Fruit fly (Drosophila melanogaster): ENCODE data around the gene ZC3H3.

The ZC3H3 gene

DNA sequence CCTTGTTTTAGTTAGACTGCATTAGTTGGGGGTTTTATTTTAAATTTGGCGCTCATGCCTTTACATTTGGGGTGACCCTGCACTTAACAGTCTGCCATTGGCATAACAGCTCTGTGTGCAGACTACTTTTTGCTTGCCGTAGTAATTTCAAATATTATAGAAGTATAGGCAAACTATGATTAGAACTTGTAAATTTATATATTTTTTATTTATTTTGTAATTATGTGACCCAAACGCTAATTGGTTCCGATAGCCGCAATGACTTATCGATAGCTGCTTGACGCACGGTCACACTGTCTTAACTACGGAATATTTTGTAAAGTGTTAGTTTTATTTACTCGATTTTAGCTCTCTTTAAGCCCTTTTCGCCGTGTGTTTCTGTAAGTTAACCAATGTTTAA, 35.1 kb upstream of the ZC3H3 start, which contains the start of gene rhea:
Gene rhea, plus strand, starts transcription at position 292 of the 400 bp plus-strand sequence.
- no peak for TF ChIP-seq pnt (GFP tag; optimal IDR thresholded peaks at IDR 0.05)
- TF ChIP-seq Gug (GFP tag; IDR thresholded peaks at IDR 0.05), result no peak
- no peak for TF ChIP-seq da (GFP tag; optimal IDR thresholded peaks at IDR 0.05)
- TF ChIP-seq cato (GFP tag; optimal IDR thresholded peaks at IDR 0.05; ENCODE audit: borderline replicate concordance), result no peak
- TF ChIP-seq abd-A (tag; optimal IDR thresholded peaks at IDR 0.05), result no peak
- TF ChIP-seq chinmo (GFP tag; IDR thresholded peaks at IDR 0.05; ENCODE audit: partially characterized antibody), result peak; percentile 76; the same call in 1 of the 4 replicates
- no peak for TF ChIP-seq CG34376 (GFP tag; optimal IDR thresholded peaks at IDR 0.05)
- no peak for TF ChIP-seq CG14667 (GFP tag; IDR thresholded peaks at IDR 0.05)
- TF ChIP-seq CG1647 (GFP tag; optimal IDR thresholded peaks at IDR 0.05), result no peak
- TF ChIP-seq CG4617 (GFP tag; optimal IDR thresholded peaks at IDR 0.05; ENCODE audit: borderline replicate concordance), result peak; percentile 86
- TF ChIP-seq Bteb2 (GFP tag; optimal IDR thresholded peaks at IDR 0.05), result no peak
- peak; percentile 53 for TF ChIP-seq Nf-YC (tag; optimal IDR thresholded peaks at IDR 0.05)
- TF ChIP-seq CG4730 (GFP tag; IDR thresholded peaks at IDR 0.05), result no peak
- TF ChIP-seq CG12942 (GFP tag; optimal IDR thresholded peaks at IDR 0.05), result no peak
- TF ChIP-seq CG17829 (tag; optimal IDR thresholded peaks at IDR 0.05), result peak; percentile 57
- TF ChIP-seq Camta (GFP tag; optimal IDR thresholded peaks at IDR 0.05), result no peak
- no peak for TF ChIP-seq oc (tag; optimal IDR thresholded peaks at IDR 0.05)
- TF ChIP-seq tio (GFP tag; optimal IDR thresholded peaks at IDR 0.05), result no peak
- no peak for TF ChIP-seq gce (GFP tag; IDR thresholded peaks at IDR 0.05)
- TF ChIP-seq CG6175 (GFP tag; IDR thresholded peaks at IDR 0.05), result no peak
- TF ChIP-seq Xrp1 (GFP tag; IDR thresholded peaks at IDR 0.05), result peak; percentile 19; the same call in 1 of the 2 replicates
- TF ChIP-seq Dip3 (GFP tag; optimal IDR thresholded peaks at IDR 0.05), result no peak
- TF ChIP-seq CG11504 (tag; optimal IDR thresholded peaks at IDR 0.05), result peak; percentile 33
- no peak for TF ChIP-seq Mrtf (GFP tag; IDR thresholded peaks at IDR 0.05)
- TF ChIP-seq ab (GFP tag; optimal IDR thresholded peaks at IDR 0.05), result no peak
- no peak for TF ChIP-seq CG34422 (GFP tag; IDR thresholded peaks at IDR 0.05)
- no peak for TF ChIP-seq CG43689 (GFP tag; IDR thresholded peaks at IDR 0.05)
- no peak for TF ChIP-seq CG13894 (tag; optimal IDR thresholded peaks at IDR 0.05)
- TF ChIP-seq Usf (GFP tag; optimal IDR thresholded peaks at IDR 0.05), result no peak
- TF ChIP-seq CG17612 (GFP tag; IDR thresholded peaks at IDR 0.05), result no peak
- TF ChIP-seq her (GFP tag; optimal IDR thresholded peaks at IDR 0.05), result no peak
- TF ChIP-seq CG32767 (GFP tag; IDR thresholded peaks at IDR 0.05), result no peak
- TF ChIP-seq nom (GFP tag; optimal IDR thresholded peaks at IDR 0.05), result no peak
- TF ChIP-seq CG34224 (GFP tag; IDR thresholded peaks at IDR 0.05; ENCODE audit: partially characterized antibody), result peak; percentile 82
- no peak for TF ChIP-seq stc (GFP tag; IDR thresholded peaks at IDR 0.05)
- TF ChIP-seq nerfin-2 (GFP tag; IDR thresholded peaks at IDR 0.05; ENCODE audit: partially characterized antibody), result peak; percentile 71
- no peak for TF ChIP-seq h (optimal IDR thresholded peaks at IDR 0.05)
- no peak for TF ChIP-seq ase (GFP tag; IDR thresholded peaks at IDR 0.05)
- peak; percentile 16 for TF ChIP-seq PHDP (tag; optimal IDR thresholded peaks at IDR 0.05)
- TF ChIP-seq CG13123 (GFP tag; optimal IDR thresholded peaks at IDR 0.05), result no peak
- TF ChIP-seq CG12769 (tag; optimal IDR thresholded peaks at IDR 0.05), result no peak
- no peak for TF ChIP-seq cas (GFP tag; IDR thresholded peaks at IDR 0.05)
- TF ChIP-seq CG12744 (GFP tag; optimal IDR thresholded peaks at IDR 0.05), result no peak
- TF ChIP-seq dm (GFP tag; optimal IDR thresholded peaks at IDR 0.05), result no peak
- TF ChIP-seq Ssrp (tag; optimal IDR thresholded peaks at IDR 0.05), result no peak
- TF ChIP-seq pum (GFP tag; optimal IDR thresholded peaks at IDR 0.05), result no peak
- no peak for TF ChIP-seq crp (GFP tag; optimal IDR thresholded peaks at IDR 0.05)
- TF ChIP-seq D19B (GFP tag; optimal IDR thresholded peaks at IDR 0.05), result no peak
- TF ChIP-seq gt (GFP tag; IDR thresholded peaks at IDR 0.05), result no peak
- no peak for TF ChIP-seq Hr78 (GFP tag; optimal IDR thresholded peaks at IDR 0.05)
- TF ChIP-seq ewg (GFP tag; optimal IDR thresholded peaks at IDR 0.05), result no peak
- peak; percentile 84 for TF ChIP-seq Scr (GFP tag; IDR thresholded peaks at IDR 0.05; ENCODE audit: partially characterized antibody)
